Worm (Caenorhabditis elegans): Measurements from ENCODE around the gene C35D6.13.

- TF ChIP-seq ama-1 (optimal IDR thresholded peaks at IDR 0.05) (no peak), hmbx-1 (tag; optimal IDR thresholded peaks at IDR 0.05) (no peak), flt-1 (GFP tag; IDR thresholded peaks at IDR 0.05) (no peak), sea-1 (GFP tag; conservative IDR thresholded peaks at IDR 0.05) (no peak), ceh-36 (tag; optimal IDR thresholded peaks at IDR 0.05) (no peak), hnd-1 (tag; optimal IDR thresholded peaks at IDR 0.05) (no peak), tbx-11 (GFP tag; IDR thresholded peaks at IDR 0.05) (no peak), ceh-13 (GFP tag; optimal IDR thresholded peaks at IDR 0.05) (no peak), scrt-1 (GFP tag; IDR thresholded peaks at IDR 0.05) (no peak), ets-7 (tag; optimal IDR thresholded peaks at IDR 0.05) (no peak), hmg-4 (GFP tag; optimal IDR thresholded peaks at IDR 0.05) (no peak), tra-4 (tag; optimal IDR thresholded peaks at IDR 0.05) (no peak)
These were observed 41.1 kb downstream of the C35D6.13 start for ce11 chrIV:16377942-16378341.
